Worm (Caenorhabditis elegans) whole organism, L1 larva: Measurements from ENCODE around the gene scl-5.

Experiments
- C16A3.4 ChIP-seq: fragments of 150-350 bp; optimal IDR thresholded peaks from 2 replicates; lab custom pipeline; 2014; ENCODE audit warnings: missing biosample characterization, missing genetic modification characterization
- ceh-88 ChIP-seq: fragments of 200-800 bp; sonication (Bioruptor generic); IDR thresholded peaks from 2 replicates; pipeline ENCODE4 v1.3.6; 2022; ENCODE audit warnings: missing genetic modification characterization, missing compliant biosample characterization
- sup-37 ChIP-seq: fragments of 200-800 bp; sonication (Bioruptor generic); optimal IDR thresholded peaks from 2 replicates; lab custom pipeline; 2018; ENCODE audit warnings: mild to moderate bottlenecking, missing genetic modification characterization, missing compliant biosample characterization

DNA sequence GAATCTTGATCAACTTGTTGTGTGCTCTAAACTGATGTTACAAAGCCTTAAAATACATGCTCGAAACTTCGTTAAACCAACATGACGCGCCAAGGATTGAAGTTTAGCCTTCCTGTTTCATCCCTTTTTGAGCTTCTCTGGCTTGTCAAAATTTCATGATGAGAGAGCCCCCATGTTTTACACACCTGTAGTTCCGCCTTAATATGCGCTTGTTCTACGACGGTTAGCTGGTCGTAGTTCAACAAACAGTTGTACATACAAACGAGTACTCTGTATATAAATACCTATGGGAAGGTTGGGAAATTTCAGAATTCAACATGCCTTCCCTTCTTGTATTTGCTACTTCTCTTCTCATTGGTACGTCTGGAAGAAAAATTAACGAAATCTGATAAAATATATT lies 4.6 kb downstream of the scl-5 start, which contains the start of gene scl-6:
- no peak for TF ChIP-seq C16A3.4
- no peak for TF ChIP-seq ceh-88
- no peak for TF ChIP-seq sup-37
